Worm (Caenorhabditis elegans): ENCODE data around the gene srg-8.

- no peak for TF ChIP-seq mep-1 (tag; optimal IDR thresholded peaks at IDR 0.05)
- TF ChIP-seq ztf-11 (tag; optimal IDR thresholded peaks at IDR 0.05), result no peak
- no peak for TF ChIP-seq blmp-1 (tag; optimal IDR thresholded peaks at IDR 0.05)
- TF ChIP-seq aly-2 (tag; optimal IDR thresholded peaks at IDR 0.05), result no peak
- no peak for TF ChIP-seq ztf-4 (tag; optimal IDR thresholded peaks at IDR 0.05)
- TF ChIP-seq pqm-1 (tag; optimal IDR thresholded peaks at IDR 0.05), result no peak
- TF ChIP-seq egl-27 (tag; optimal IDR thresholded peaks at IDR 0.05), result no peak
- no peak for TF ChIP-seq mdl-1 (tag; optimal IDR thresholded peaks at IDR 0.05)
- no peak for TF ChIP-seq nhr-76 (tag; optimal IDR thresholded peaks at IDR 0.05)
- TF ChIP-seq xbp-1 (tag; optimal IDR thresholded peaks at IDR 0.05), result no peak
Observed at ce11 chrIII:6272868-6273267, 18.2 kb upstream of the srg-8 start, which contains the start of gene C18F10.2.

All from whole organism, L1 larva.